Worm (Caenorhabditis elegans): Measurements from ENCODE around the gene srd-56.

srd-56 gene

ce11 chrII:7176108-7176507 lies 26.9 kb downstream of the srd-56 start:
- TF ChIP-seq ceh-27 (GFP tag; optimal IDR thresholded peaks at IDR 0.05) (peak; percentile 18), B0336.3 (GFP tag; IDR thresholded peaks at IDR 0.05) (no peak)

DNA sequence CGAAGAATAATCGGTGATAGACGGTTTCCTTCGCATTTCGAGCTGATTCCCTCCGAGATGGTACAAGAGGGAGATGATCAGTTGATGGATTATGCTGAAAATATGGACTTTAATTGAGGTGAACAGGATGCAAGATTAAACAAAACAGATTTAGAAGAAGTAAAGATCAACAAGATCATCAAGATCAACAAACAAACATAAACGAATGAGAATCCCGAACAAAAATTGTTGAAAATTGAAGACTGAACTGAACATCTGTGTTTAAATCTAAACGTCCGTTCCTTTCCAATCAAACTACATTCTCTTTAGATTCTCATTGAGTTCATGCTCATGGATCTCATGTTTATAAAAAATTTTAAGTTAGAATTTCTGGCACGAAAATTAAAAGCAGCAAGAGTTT lies 28.2 kb downstream of the srd-56 start, which contains the start of gene glc-4:
TSS of gene glc-4 (minus strand) at position 101 of the 400 bp plus-strand sequence.
- TF ChIP-seq lin-26 (GFP tag; IDR thresholded peaks at IDR 0.05) (no peak), aptf-3 (GFP tag; IDR thresholded peaks at IDR 0.05) (no peak), pha-4 (tag; optimal IDR thresholded peaks at IDR 0.05) (no peak), cebp-1 (GFP tag; IDR thresholded peaks at IDR 0.05) (no peak), cebp-1 (tag; optimal IDR thresholded peaks at IDR 0.05) (no peak), nhr-27 (tag; optimal IDR thresholded peaks at IDR 0.05) (no peak), ama-1 (optimal IDR thresholded peaks at IDR 0.05) (no peak), ama-1 (GFP tag; optimal IDR thresholded peaks at IDR 0.05) (no peak), ccch-3 (GFP tag; optimal IDR thresholded peaks at IDR 0.05) (no peak), sea-2 (GFP tag; IDR thresholded peaks at IDR 0.05) (no peak), gei-17 (GFP tag; optimal IDR thresholded peaks at IDR 0.05) (no peak), pbrm-1 (GFP tag; IDR thresholded peaks at IDR 0.05) (no peak), B0336.3 (GFP tag; IDR thresholded peaks at IDR 0.05) (no peak), C17E4.6 (GFP tag; IDR thresholded peaks at IDR 0.05) (no peak), B0035.1 (tag; optimal IDR thresholded peaks at IDR 0.05) (no peak), chd-7 (tag; optimal IDR thresholded peaks at IDR 0.05) (no peak), tlf-1 (GFP tag; optimal IDR thresholded peaks at IDR 0.05) (no peak)

DNA sequence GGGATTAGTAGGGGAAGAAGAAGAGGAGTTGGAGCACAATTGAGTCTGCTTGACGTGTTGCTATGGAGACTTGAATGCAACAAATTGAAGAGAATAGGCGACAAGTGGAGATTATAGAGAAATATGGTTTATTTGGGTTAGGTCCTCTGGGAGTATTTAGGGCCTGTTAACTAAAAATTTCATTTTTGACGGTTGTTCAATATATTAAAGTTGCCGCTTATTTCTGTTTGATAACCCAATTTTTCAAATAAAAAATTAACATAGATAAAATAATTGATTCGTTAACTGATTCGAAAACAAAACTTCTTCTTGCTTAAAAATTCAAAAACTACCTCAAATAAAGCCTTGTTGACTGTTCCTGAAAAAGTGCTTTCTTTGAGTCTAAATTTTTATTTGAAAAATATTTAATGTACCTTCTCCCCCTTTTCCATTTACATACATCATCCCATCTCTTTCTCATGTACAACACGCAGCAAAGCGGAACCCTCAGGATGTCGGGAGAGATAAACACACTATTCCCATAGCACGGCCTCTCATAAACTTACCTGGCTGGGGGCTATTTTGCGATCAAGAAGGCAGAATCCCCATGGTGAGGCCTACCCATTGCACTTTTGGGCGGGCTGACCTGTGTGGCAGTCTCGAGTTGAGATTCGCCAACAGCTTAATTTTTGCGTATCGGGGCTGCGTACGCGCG lies 31.6 kb downstream of the srd-56 start, which contains the start of gene dyf-13:
TSS of gene dyf-13 (minus strand) at position 51 of the 694 bp plus-strand sequence.
- TF ChIP-seq ceh-40 (GFP tag; IDR thresholded peaks at IDR 0.05) (no peak), ets-4 (GFP tag; optimal IDR thresholded peaks at IDR 0.05) (no peak), egl-18 (GFP tag; IDR thresholded peaks at IDR 0.05) (0 out of 2 replicates have a peak, but pooled peaks have one; percentile 41), tbp1 (GFP tag; optimal IDR thresholded peaks at IDR 0.05) (peak; percentile 29), snpc-4 (GFP tag; optimal IDR thresholded peaks at IDR 0.05) (peak; percentile 70), snpc-4 (tag; optimal IDR thresholded peaks at IDR 0.05) (peak in 3 of 4 experiments; percentile 82 to 86 (median 84)), snpc-3.4 (tag; optimal IDR thresholded peaks at IDR 0.05) (peak; percentile 45), aptf-2 (GFP tag; conservative IDR thresholded peaks at IDR 0.05) (0 out of 2 replicates have a peak, but pooled peaks have one; percentile 60), lin-54 (GFP tag; optimal IDR thresholded peaks at IDR 0.05) (no peak), attf-5 (GFP tag; optimal IDR thresholded peaks at IDR 0.05) (no peak), ZK185.1 (tag; optimal IDR thresholded peaks at IDR 0.05; ENCODE audit: poor library complexity, severe bottlenecking) (no peak), ztf-25 (GFP tag; IDR thresholded peaks at IDR 0.05) (0 out of 2 replicates have a peak, but pooled peaks have one; percentile 30), B0261.1 (tag; optimal IDR thresholded peaks at IDR 0.05) (no peak), snpc-1.1 (tag; optimal IDR thresholded peaks at IDR 0.05; ENCODE audit: insufficient read depth) (peak; percentile 86)

DNA sequence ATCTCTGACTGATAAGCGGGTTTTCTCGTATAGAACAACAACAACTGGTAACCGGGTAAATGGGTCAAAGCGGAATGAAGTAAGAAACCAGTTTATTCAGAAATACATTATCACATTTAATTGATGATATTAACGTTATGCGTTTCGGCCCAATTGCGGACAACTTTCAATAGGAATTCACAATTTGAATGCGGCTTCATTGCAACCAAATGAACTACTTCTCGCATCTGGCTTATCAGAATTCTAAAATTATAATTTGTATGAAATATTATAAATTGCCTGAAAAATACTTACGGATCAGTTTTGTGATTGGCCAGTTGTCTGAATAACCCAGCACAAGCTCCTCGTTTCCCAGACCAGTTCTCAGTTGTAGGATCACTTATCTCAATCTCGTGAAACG lies 34.3 kb downstream of the srd-56 start, which contains the start of gene col-36:
TSS of gene col-36 (minus strand) at position 101 of the 400 bp plus-strand sequence.
- TF ChIP-seq sea-2 (GFP tag; IDR thresholded peaks at IDR 0.05) (no peak), D2030.7 (GFP tag; IDR thresholded peaks at IDR 0.05) (no peak), sdz-38 (tag; optimal IDR thresholded peaks at IDR 0.05) (no peak), Y79H2A.3 (GFP tag; conservative IDR thresholded peaks at IDR 0.05) (no peak), ztf-3 (GFP tag; optimal IDR thresholded peaks at IDR 0.05) (no peak), zim-3 (tag; optimal IDR thresholded peaks at IDR 0.05) (no peak)
